Fruit fly (Drosophila melanogaster) whole organism, pupa: ENCODE data around the gene CG4988.

Source experiments
- CG10348 ChIP-seq: fragments of 200-800 bp; sonication (Bioruptor generic); IDR thresholded peaks from 2 replicates; pipeline ENCODE4 v1.3.6; 2022; ENCODE audit warnings: missing biosample characterization, missing genetic modification characterization
- CG12605 ChIP-seq: fragments of 200-800 bp; sonication (Bioruptor generic); IDR thresholded peaks from 2 replicates; pipeline ENCODE4 v1.3.6; 2022; ENCODE audit warnings: missing biosample characterization, missing genetic modification characterization
- CG13204 ChIP-seq: fragments of 200-800 bp; sonication (Bioruptor generic); optimal IDR thresholded peaks from 2 replicates; lab custom pipeline; 2018; ENCODE audit warnings: missing biosample characterization, mild to moderate bottlenecking, missing genetic modification characterization, moderate library complexity
- CG14655 ChIP-seq: fragments of 200-800 bp; sonication (Bioruptor generic); optimal IDR thresholded peaks from 3 replicates; lab custom pipeline; 2017; ENCODE audit warnings: mild to moderate bottlenecking, missing biosample characterization, missing genetic modification reagents, missing genetic modification characterization
- CG15710 ChIP-seq: fragments of 200-800 bp; sonication (Bioruptor generic); optimal IDR thresholded peaks from 2 replicates; lab custom pipeline; 2018; ENCODE audit warnings: missing biosample characterization, mild to moderate bottlenecking, missing genetic modification characterization, moderate library complexity
- CG17806 ChIP-seq: fragments of 200-800 bp; sonication (Bioruptor generic); optimal IDR thresholded peaks from 2 replicates; lab custom pipeline; 2018; ENCODE audit warnings: missing biosample characterization, mild to moderate bottlenecking, missing genetic modification characterization, moderate library complexity
- CG32121 ChIP-seq: fragments of 200-800 bp; sonication (Bioruptor generic); IDR thresholded peaks from 2 replicates; pipeline ENCODE4 v1.3.6; 2022; ENCODE audit warnings: missing biosample characterization, missing genetic modification characterization
- CG34367 ChIP-seq: fragments of 200-800 bp; sonication (Bioruptor generic); optimal IDR thresholded peaks from 2 replicates; lab custom pipeline; 2018; ENCODE audit warnings: missing biosample characterization, mild to moderate bottlenecking, missing genetic modification characterization
- CG4496 ChIP-seq: fragments of 200-800 bp; sonication (Bioruptor generic); IDR thresholded peaks from 3 replicates; pipeline ENCODE4 v1.3.6; 2022; ENCODE audit warnings: missing biosample characterization, missing genetic modification characterization
- CG8159 ChIP-seq: fragments of 200-800 bp; sonication (Bioruptor generic); optimal IDR thresholded peaks from 3 replicates; lab custom pipeline; 2018; ENCODE audit warnings: missing biosample characterization, mild to moderate bottlenecking, missing genetic modification characterization, moderate library complexity
- CG8301 ChIP-seq: fragments of 200-800 bp; sonication (Bioruptor generic); optimal IDR thresholded peaks from 2 replicates; lab custom pipeline; 2018; ENCODE audit warnings: missing biosample characterization, mild to moderate bottlenecking, missing genetic modification characterization
- CG9948 ChIP-seq: fragments of 200-800 bp; sonication (Bioruptor generic); optimal IDR thresholded peaks from 2 replicates; lab custom pipeline; 2018; ENCODE audit warnings: missing biosample characterization, mild to moderate bottlenecking, missing genetic modification characterization, moderate library complexity
- D1 ChIP-seq: fragments of 200-800 bp; sonication (Bioruptor generic); optimal IDR thresholded peaks from 2 replicates; lab custom pipeline; 2018; ENCODE audit warnings: missing biosample characterization, mild to moderate bottlenecking, missing genetic modification characterization, moderate library complexity
- EcR ChIP-seq: fragments of 200-800 bp; sonication (Bioruptor generic); optimal IDR thresholded peaks from 3 replicates; lab custom pipeline; 2019; ENCODE audit warnings: missing biosample characterization, missing genetic modification characterization, mild to moderate bottlenecking, moderate library complexity, missing genetic modification reagents
- Ets98B ChIP-seq: fragments of 200-800 bp; sonication (Bioruptor generic); IDR thresholded peaks from 2 replicates; pipeline ENCODE4 v1.3.6; 2022; ENCODE audit warnings: missing biosample characterization, missing genetic modification characterization
- Pif1A ChIP-seq: fragments of 200-800 bp; sonication (Bioruptor generic); optimal IDR thresholded peaks from 3 replicates; lab custom pipeline; 2016; ENCODE audit warnings: missing biosample characterization, missing genetic modification characterization
- Pif1B ChIP-seq: fragments of 200-800 bp; sonication (Bioruptor generic); optimal IDR thresholded peaks from 3 replicates; lab custom pipeline; 2016; ENCODE audit warnings: missing biosample characterization, missing genetic modification characterization
- gl ChIP-seq: fragments of 200-800 bp; sonication (Bioruptor generic); optimal IDR thresholded peaks from 2 replicates; lab custom pipeline; 2018; ENCODE audit warnings: missing biosample characterization, mild to moderate bottlenecking, missing genetic modification characterization
- rn ChIP-seq: fragments of 200-800 bp; sonication (Bioruptor generic); IDR thresholded peaks from 2 replicates; pipeline ENCODE4 v1.3.6; 2022; ENCODE audit warnings: missing biosample characterization, missing genetic modification characterization

CG4988 gene

dm6 chr2L:11735975-11736374 is 41.4 kb downstream of the CG4988 start:
- TF ChIP-seq CG8159 (tag; lab: Kevin White, UChicago), result no peak
- TF ChIP-seq CG12605 (GFP tag; lab: Robert Waterston, UW), result no peak
- TF ChIP-seq, all 21 proteins: peak for 0

dm6 chr2L:11737648-11738047 is 43.0 kb downstream of the CG4988 start:
- no peak for TF ChIP-seq CG34367 (tag; lab: Kevin White, UChicago)
- TF ChIP-seq CG10348, result no peak

- TF ChIP-seq CG8159 (tag; lab: Kevin White, UChicago) (no peak), D1 (tag; lab: Kevin White, UChicago) (no peak), CG10348 (no peak), CG15710 (tag; lab: Kevin White, UChicago) (no peak), CG4496 (GFP tag; lab: Robert Waterston, UW) (no peak), CG32121 (GFP tag; lab: Robert Waterston, UW) (no peak), CG13204 (GFP tag; lab: Kevin White, UChicago) (no peak), CG8301 (tag; lab: Kevin White, UChicago) (no peak), EcR (GFP tag; lab: Kevin White, UChicago) (no peak)
Measured at dm6 chr2L:11738554-11738982, 44.0 kb downstream of the CG4988 start, which contains the start of gene Vha100-5. Gene Vha100-5, plus strand, starts transcription at chr2L:11738948.

- TF ChIP-seq Pif1B (GFP tag; lab: Kevin White, UChicago) (no peak), CG17806 (tag; lab: Kevin White, UChicago) (no peak), CG4496 (GFP tag; lab: Robert Waterston, UW) (no peak), EcR (GFP tag; lab: Kevin White, UChicago) (no peak), Pif1A (GFP tag; lab: Kevin White, UChicago) (no peak), D1 (tag; lab: Kevin White, UChicago) (no peak), gl (tag; lab: Kevin White, UChicago) (no peak), CG13204 (GFP tag; lab: Kevin White, UChicago) (no peak), CG9948 (no peak), CG15710 (tag; lab: Kevin White, UChicago) (no peak), CG8301 (tag; lab: Kevin White, UChicago) (no peak), rn (GFP tag; lab: Robert Waterston, UW) (no peak), CG14655 (GFP tag; lab: Kevin White, UChicago) (no peak), CG12605 (GFP tag; lab: Robert Waterston, UW) (no peak), CG10348 (no peak), CG32121 (GFP tag; lab: Robert Waterston, UW) (no peak), Ets98B (GFP tag; lab: Robert Waterston, UW) (no peak), CG34367 (tag; lab: Kevin White, UChicago) (no peak)
- TF ChIP-seq, all 21 proteins: peak for 0
Measured at dm6 chr2L:11740595-11740994, 46.0 kb downstream of the CG4988 start.
